Worm (Caenorhabditis elegans) whole organism, young adult: ENCODE measurements around the gene srx-82.

ENCODE experiments used
- C17E4.6 ChIP-seq: fragments of 200-800 bp; sonication (Bioruptor generic); IDR thresholded peaks from 2 replicates; pipeline ENCODE4 v1.3.6; 2022; ENCODE audit warnings: missing genetic modification reagents, missing genetic modification characterization, missing compliant biosample characterization
- D2030.7 ChIP-seq: fragments of 200-800 bp; sonication (Bioruptor generic); IDR thresholded peaks from 2 replicates; pipeline ENCODE4 v1.3.6; 2022; ENCODE audit warnings: missing genetic modification reagents, missing genetic modification characterization, missing compliant biosample characterization
- F10E7.11 ChIP-seq: sonication (generic microtip); optimal IDR thresholded peaks from 2 replicates; lab custom pipeline; 2017; ENCODE audit warnings: mild to moderate bottlenecking, missing genetic modification characterization, moderate library complexity, missing compliant biosample characterization
- F33H1.4 ChIP-seq: fragments of 200-800 bp; sonication (Bioruptor generic); IDR thresholded peaks from 2 replicates; pipeline ENCODE4 v1.3.6; 2022; ENCODE audit warnings: missing genetic modification reagents, missing genetic modification characterization, missing compliant biosample characterization
- F37B4.10 ChIP-seq: fragments of 200-800 bp; sonication (Bioruptor generic); IDR thresholded peaks from 2 replicates; pipeline ENCODE4 v1.3.6; 2022; ENCODE audit warnings: missing genetic modification characterization, missing compliant biosample characterization
- F39B2.1 ChIP-seq: fragments of 200-800 bp; sonication (Bioruptor generic); IDR thresholded peaks from 2 replicates; pipeline ENCODE4 v1.3.6; 2022; ENCODE audit warnings: missing genetic modification reagents, missing genetic modification characterization, missing compliant biosample characterization
- F52B5.7 ChIP-seq: sonication (generic microtip); optimal IDR thresholded peaks from 2 replicates; lab custom pipeline; 2016; ENCODE audit warnings: mild to moderate bottlenecking, missing genetic modification characterization, missing compliant biosample characterization
- F57A8.1 ChIP-seq: fragments of 200-800 bp; sonication (Bioruptor generic); optimal IDR thresholded peaks from 2 replicates; lab custom pipeline; 2018; ENCODE audit warnings: mild to moderate bottlenecking, missing genetic modification characterization, moderate library complexity, missing compliant biosample characterization
- K11D2.4 ChIP-seq: fragments of 200-800 bp; sonication (Bioruptor generic); IDR thresholded peaks from 2 replicates; pipeline ENCODE4 v1.3.6; 2022; ENCODE audit warnings: missing genetic modification reagents, missing genetic modification characterization, missing compliant biosample characterization
- K12H6.12 ChIP-seq: fragments of 200-800 bp; sonication (Bioruptor generic); optimal IDR thresholded peaks from 2 replicates; lab custom pipeline; 2018; ENCODE audit warnings: mild to moderate bottlenecking, missing genetic modification characterization, missing compliant biosample characterization
- Y56A3A.18 ChIP-seq: fragments of 200-800 bp; sonication (Bioruptor generic); IDR thresholded peaks from 2 replicates; pipeline ENCODE4 v1.3.6; 2022; ENCODE audit warnings: missing genetic modification reagents, missing genetic modification characterization, missing compliant biosample characterization
- Y67H2A.10 ChIP-seq: fragments of 200-800 bp; sonication (Bioruptor generic); conservative IDR thresholded peaks from 2 replicates; pipeline ENCODE4 v1.3.6; 2022; ENCODE audit warnings: missing genetic modification reagents, missing genetic modification characterization, missing compliant biosample characterization
- Y95B8A.8 ChIP-seq: fragments of 200-800 bp; sonication (Bioruptor generic); IDR thresholded peaks from 2 replicates; pipeline ENCODE4 v1.3.6; 2022; ENCODE audit warnings: missing genetic modification reagents, missing genetic modification characterization, missing compliant biosample characterization
- athp-1 ChIP-seq: sonication (generic microtip); optimal IDR thresholded peaks from 2 replicates; lab custom pipeline; 2017; ENCODE audit warnings: mild to moderate bottlenecking, missing genetic modification characterization, missing compliant biosample characterization
- attf-5 ChIP-seq: fragments of 200-800 bp; sonication (Bioruptor generic); optimal IDR thresholded peaks from 2 replicates; lab custom pipeline; 2018; ENCODE audit warnings: mild to moderate bottlenecking, missing genetic modification characterization, missing compliant biosample characterization
- attf-6 ChIP-seq: fragments of 200-800 bp; sonication (Bioruptor generic); IDR thresholded peaks from 2 replicates; pipeline ENCODE4 v1.3.6; 2022; ENCODE audit warnings: missing genetic modification reagents, missing genetic modification characterization, missing compliant biosample characterization
- bed-1 ChIP-seq: fragments of 200-800 bp; sonication (Bioruptor generic); IDR thresholded peaks from 2 replicates; pipeline ENCODE4 v1.3.6; 2022; ENCODE audit warnings: missing genetic modification reagents, missing genetic modification characterization, missing compliant biosample characterization
- cebp-1 ChIP-seq, 2 experiments: fragments of 200-800 bp in 1 of 2; sonication (Bioruptor generic) in 1 of 2; sonication (generic microtip) in 1 of 2; IDR thresholded peaks in 1 of 2; optimal IDR thresholded peaks in 1 of 2; 2 replicates each; pipeline versions ENCODE4 v1.3.6 to Lab custom; 2017 to 2022; ENCODE audit warnings: missing compliant biosample characterization in 2 of 2, missing genetic modification characterization in 2 of 2, mild to moderate bottlenecking in 1 of 2, missing genetic modification reagents in 1 of 2, moderate library complexity in 1 of 2
- ceh-91 ChIP-seq: fragments of 200-800 bp; sonication (Bioruptor generic); IDR thresholded peaks from 2 replicates; pipeline ENCODE4 v1.3.6; 2022; ENCODE audit warnings: missing genetic modification reagents, missing genetic modification characterization, missing compliant biosample characterization
- dox-1 ChIP-seq: fragments of 200-800 bp; sonication (Bioruptor generic); IDR thresholded peaks from 2 replicates; pipeline ENCODE4 v1.3.6; 2022; ENCODE audit warnings: missing genetic modification reagents, missing genetic modification characterization, missing compliant biosample characterization
- efl-1 ChIP-seq: fragments of 150-350 bp; optimal IDR thresholded peaks from 2 replicates; lab custom pipeline; 2014; ENCODE audit warnings: missing biosample characterization, missing genetic modification reagents, missing genetic modification characterization
- ekl-4 ChIP-seq: fragments of 200-800 bp; sonication (Bioruptor generic); IDR thresholded peaks from 2 replicates; pipeline ENCODE4 v1.3.6; 2022; ENCODE audit warnings: missing genetic modification reagents, missing genetic modification characterization, missing compliant biosample characterization
- ets-4 ChIP-seq: fragments of 200-800 bp; sonication (Bioruptor generic); optimal IDR thresholded peaks from 2 replicates; lab custom pipeline; 2018; ENCODE audit warnings: mild to moderate bottlenecking, missing genetic modification characterization, missing compliant biosample characterization
- fkh-3 ChIP-seq: sonication (generic microtip); optimal IDR thresholded peaks from 2 replicates; lab custom pipeline; 2016; ENCODE audit warnings: mild to moderate bottlenecking, missing genetic modification characterization, missing compliant biosample characterization
- him-1 ChIP-seq: sonication (generic microtip); optimal IDR thresholded peaks from 2 replicates; lab custom pipeline; 2016; ENCODE audit warnings: missing genotype, missing genetic modification reagents, missing genetic modification characterization, missing compliant biosample characterization
- hlh-26 ChIP-seq: fragments of 200-800 bp; sonication (Bioruptor generic); conservative IDR thresholded peaks from 2 replicates; pipeline ENCODE4 v1.3.6; 2022; ENCODE audit warnings: missing genetic modification reagents, missing genetic modification characterization, missing compliant biosample characterization
- hmg-1.2 ChIP-seq: fragments of 200-800 bp; sonication (Bioruptor generic); IDR thresholded peaks from 2 replicates; pipeline ENCODE4 v1.3.6; 2022; ENCODE audit warnings: missing genetic modification reagents, missing genetic modification characterization, missing compliant biosample characterization
- hmg-20 ChIP-seq: fragments of 200-800 bp; sonication (Bioruptor generic); IDR thresholded peaks from 2 replicates; pipeline ENCODE4 v1.3.6; 2022; ENCODE audit warnings: missing genetic modification reagents, missing genetic modification characterization, missing compliant biosample characterization
- let-607 ChIP-seq, 2 experiments: fragments of 200-800 bp in 1 of 2; sonication (Bioruptor generic) in 1 of 2; sonication (generic microtip) in 1 of 2; optimal IDR thresholded peaks; 2 replicates each; lab custom pipeline; 2016 to 2018; ENCODE audit warnings: mild to moderate bottlenecking in 2 of 2, missing compliant biosample characterization in 2 of 2, missing genetic modification characterization in 2 of 2, moderate library complexity in 2 of 2, missing genotype in 1 of 2
- lin-26 ChIP-seq: fragments of 200-800 bp; sonication (Bioruptor generic); IDR thresholded peaks from 2 replicates; pipeline ENCODE4 v1.3.6; 2022; ENCODE audit warnings: missing genetic modification reagents, missing genetic modification characterization, missing compliant biosample characterization
- lin-35 ChIP-seq, 3 experiments: fragments of 150-350 bp in 2 of 3; sonication (generic microtip) in 1 of 3; optimal IDR thresholded peaks; 2 replicates each; lab custom pipeline; 2014 to 2018; ENCODE audit warnings: missing biosample characterization in 3 of 3, missing genetic modification characterization in 3 of 3, missing genetic modification reagents in 3 of 3
- lin-54 ChIP-seq: fragments of 200-800 bp; sonication (Bioruptor generic); optimal IDR thresholded peaks from 2 replicates; lab custom pipeline; 2018; ENCODE audit warnings: mild to moderate bottlenecking, missing genetic modification characterization, missing compliant biosample characterization
- madf-6 ChIP-seq: fragments of 200-800 bp; sonication (Bioruptor generic); IDR thresholded peaks from 2 replicates; pipeline ENCODE4 v1.3.6; 2022; ENCODE audit warnings: missing genetic modification reagents, missing genetic modification characterization, missing compliant biosample characterization
- mes-4 ChIP-seq: sonication (generic microtip); optimal IDR thresholded peaks from 2 replicates; lab custom pipeline; 2016; ENCODE audit warnings: missing genotype, missing genetic modification characterization, missing compliant biosample characterization
- nfya-2 ChIP-seq: fragments of 200-800 bp; sonication (Bioruptor generic); IDR thresholded peaks from 2 replicates; pipeline ENCODE4 v1.3.6; 2022; ENCODE audit warnings: missing genetic modification reagents, missing genetic modification characterization, missing compliant biosample characterization
- nhr-120 ChIP-seq: fragments of 200-800 bp; sonication (Bioruptor generic); IDR thresholded peaks from 2 replicates; pipeline ENCODE4 v1.3.6; 2022; ENCODE audit warnings: missing genetic modification characterization, missing compliant biosample characterization
- rcor-1 ChIP-seq: fragments of 200-800 bp; sonication (Bioruptor generic); IDR thresholded peaks from 2 replicates; pipeline ENCODE4 v1.3.6; 2022; ENCODE audit warnings: missing genetic modification reagents, missing genetic modification characterization, missing compliant biosample characterization
- repo-1 ChIP-seq: sonication (generic microtip); optimal IDR thresholded peaks from 2 replicates; lab custom pipeline; 2017; ENCODE audit warnings: mild to moderate bottlenecking, missing genetic modification characterization, missing compliant biosample characterization
- sdz-38 ChIP-seq: sonication (generic microtip); optimal IDR thresholded peaks from 2 replicates; lab custom pipeline; 2016; ENCODE audit warnings: missing genotype, missing genetic modification characterization, missing compliant biosample characterization
- snpc-1.1 ChIP-seq: sonication (generic microtip); optimal IDR thresholded peaks from 2 replicates; lab custom pipeline; 2017; ENCODE audit warnings: missing genetic modification characterization, mild to moderate bottlenecking, missing compliant biosample characterization, antibody characterized with exemption, moderate library complexity, missing genotype, missing genetic modification reagents; ENCODE audit not compliant: insufficient read depth
- snpc-3.4 ChIP-seq: sonication (generic microtip); optimal IDR thresholded peaks from 2 replicates; lab custom pipeline; 2017; ENCODE audit warnings: missing genetic modification characterization, mild to moderate bottlenecking, missing compliant biosample characterization, antibody characterized with exemption, moderate library complexity, missing genotype, missing genetic modification reagents
- snpc-4 ChIP-seq, 5 experiments: fragments of 150-350 bp in 1 of 5; sonication (generic microtip) in 4 of 5; optimal IDR thresholded peaks; 2 replicates each; lab custom pipeline; 2014 to 2018; ENCODE audit warnings: missing genetic modification characterization in 5 of 5, missing biosample characterization in 3 of 5, antibody characterized with exemption in 2 of 5, mild to moderate bottlenecking in 2 of 5, missing compliant biosample characterization in 2 of 5, missing genotype in 2 of 5, moderate library complexity in 2 of 5, missing genetic modification reagents in 1 of 5
- tbp1 ChIP-seq: fragments of 200-800 bp; sonication (Bioruptor generic); optimal IDR thresholded peaks from 2 replicates; lab custom pipeline; 2018; ENCODE audit warnings: mild to moderate bottlenecking, missing genetic modification characterization, missing compliant biosample characterization
- tbx-9 ChIP-seq: sonication (generic microtip); optimal IDR thresholded peaks from 2 replicates; lab custom pipeline; 2016; ENCODE audit warnings: borderline replicate concordance, missing genetic modification characterization, inconsistent platforms, missing compliant biosample characterization
- unc-130 ChIP-seq: sonication (generic microtip); optimal IDR thresholded peaks from 2 replicates; lab custom pipeline; 2016; ENCODE audit warnings: missing genetic modification reagents, missing genetic modification characterization, missing compliant biosample characterization
- zfh-2 ChIP-seq: fragments of 200-800 bp; sonication (Bioruptor generic); conservative IDR thresholded peaks from 2 replicates; pipeline ENCODE4 v1.3.6; 2022; ENCODE audit warnings: missing genetic modification reagents, missing genetic modification characterization, missing compliant biosample characterization
- ztf-26 ChIP-seq: sonication (generic microtip); optimal IDR thresholded peaks from 2 replicates; lab custom pipeline; 2017; ENCODE audit warnings: missing genetic modification characterization, missing compliant biosample characterization

The srx-82 gene

ce11 chrV:11548914-11549406, 40.6 kb upstream of the srx-82 start, which contains the start of the genes F38B7.17 and F38B7.3:
Gene F38B7.17, minus strand, starts transcription at chrV:11548964.
Gene F38B7.3, plus strand, starts transcription at chrV:11549107.
- TF ChIP-seq C17E4.6 (GFP tag; lab: Robert Waterston, UW) (no peak), Y95B8A.8 (GFP tag; lab: Robert Waterston, UW) (no peak), snpc-3.4 (no peak), F57A8.1 (no peak), athp-1 (no peak), bed-1 (GFP tag; lab: Robert Waterston, UW) (no peak), unc-130 (GFP tag; lab: Kevin White, UChicago) (no peak), nfya-2 (GFP tag; lab: Robert Waterston, UW) (no peak), D2030.7 (GFP tag; lab: Robert Waterston, UW) (no peak), snpc-4 (GFP tag; optimal IDR thresholded peaks at IDR 0.05; lab: Kevin White, UChicago) (no peak), snpc-4 (tag; optimal IDR thresholded peaks at IDR 0.05; lab: Kevin White, UChicago) (peak in 3 of 4 experiments; percentile 6 to 48 (median 6)), snpc-1.1 (tag; lab: Kevin White, UChicago) (no peak), tbp1 (GFP tag; lab: Kevin White, UChicago) (peak; percentile 18), F52B5.7 (no peak), zfh-2 (no peak), madf-6 (no peak), him-1 (no peak), lin-54 (GFP tag; lab: Kevin White, UChicago) (peak; percentile 15), K12H6.12 (tag; lab: Kevin White, UChicago) (peak; percentile 28), let-607 (tag; optimal IDR thresholded peaks at IDR 0.05; lab: Kevin White, UChicago) (no peak), lin-26 (GFP tag; lab: Robert Waterston, UW) (no peak), mes-4 (tag; lab: Kevin White, UChicago) (no peak), tbx-9 (tag; lab: Kevin White, UChicago) (no peak), ceh-91 (GFP tag; lab: Robert Waterston, UW) (no peak), dox-1 (GFP tag; lab: Robert Waterston, UW) (0 out of 2 replicates have a peak, but pooled peaks have one; percentile 19), cebp-1 (GFP tag; IDR thresholded peaks at IDR 0.05; lab: Robert Waterston, UW) (no peak), cebp-1 (tag; optimal IDR thresholded peaks at IDR 0.05; lab: Kevin White, UChicago) (peak; percentile 64), sdz-38 (no peak), attf-6 (GFP tag; lab: Robert Waterston, UW) (no peak), attf-5 (GFP tag; lab: Kevin White, UChicago) (peak; percentile 60), repo-1 (no peak), F37B4.10 (GFP tag; lab: Robert Waterston, UW) (no peak), ekl-4 (GFP tag; lab: Robert Waterston, UW) (no peak), hmg-1.2 (peak; percentile 90), F33H1.4 (no peak), F39B2.1 (no peak), Y67H2A.10 (GFP tag; lab: Robert Waterston, UW) (no peak), hlh-26 (GFP tag; lab: Robert Waterston, UW) (no peak), F10E7.11 (tag; lab: Kevin White, UChicago) (no peak), K11D2.4 (no peak), ets-4 (no peak), Y56A3A.18 (no peak), lin-35 (GFP tag; optimal IDR thresholded peaks at IDR 0.05; lab: Kevin White, UChicago) (peak in 1 of 3 experiments; percentile 32), ztf-26 (tag; lab: Kevin White, UChicago) (peak; percentile 30), rcor-1 (GFP tag; lab: Robert Waterston, UW) (no peak), hmg-20 (GFP tag; lab: Robert Waterston, UW) (no peak), nhr-120 (GFP tag; lab: Robert Waterston, UW) (no peak), fkh-3 (tag; lab: Kevin White, UChicago) (no peak), efl-1 (GFP tag; lab: Kevin White, UChicago) (no peak)
